Worm (Caenorhabditis elegans) whole organism, L4/young adult: ENCODE results near the gene slcr-46.2.

Source experiments
- W03F9.2 ChIP-seq: fragments of 150-350 bp; optimal IDR thresholded peaks from 2 replicates; lab custom pipeline; 2014; ENCODE audit warnings: missing biosample characterization, missing genetic modification characterization
- dao-5 ChIP-seq: sonication (generic microtip); optimal IDR thresholded peaks from 2 replicates; lab custom pipeline; 2016; ENCODE audit warnings: missing genotype, missing genetic modification characterization, moderate library complexity, missing compliant biosample characterization
- him-1 ChIP-seq: sonication (generic microtip); optimal IDR thresholded peaks from 2 replicates; lab custom pipeline; 2016; ENCODE audit warnings: missing genotype, missing genetic modification reagents, missing genetic modification characterization, missing compliant biosample characterization

The slcr-46.2 gene

DNA sequence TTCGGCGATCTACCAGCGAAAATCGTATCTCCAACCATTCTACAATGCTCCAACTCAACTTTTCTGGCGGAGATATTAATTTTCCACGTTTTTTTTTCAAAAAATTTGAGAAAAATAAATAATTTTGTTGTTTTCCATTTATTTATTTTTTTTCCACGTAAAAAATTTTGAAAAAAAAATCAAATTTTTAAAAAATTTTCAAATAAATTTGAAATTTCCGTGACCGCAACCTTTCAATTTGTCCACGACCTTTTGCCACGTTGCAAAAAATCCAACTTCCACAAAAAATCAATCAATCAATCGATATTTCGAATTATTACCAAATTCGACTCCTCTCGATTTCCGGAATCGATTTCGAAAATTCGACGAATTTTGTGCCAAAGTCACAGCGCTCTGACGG is 18.7 kb downstream of the slcr-46.2 start, which contains the start of gene Y43F8A.2:
Y43F8A.2 (plus strand) TSS at position 301 of the 400 bp plus-strand sequence.
- TF ChIP-seq dao-5 (tag; lab: Kevin White, UChicago): no peak
- TF ChIP-seq him-1 (tag; lab: Kevin White, UChicago): no peak
- no peak for TF ChIP-seq W03F9.2 (tag; lab: Kevin White, UChicago)

DNA sequence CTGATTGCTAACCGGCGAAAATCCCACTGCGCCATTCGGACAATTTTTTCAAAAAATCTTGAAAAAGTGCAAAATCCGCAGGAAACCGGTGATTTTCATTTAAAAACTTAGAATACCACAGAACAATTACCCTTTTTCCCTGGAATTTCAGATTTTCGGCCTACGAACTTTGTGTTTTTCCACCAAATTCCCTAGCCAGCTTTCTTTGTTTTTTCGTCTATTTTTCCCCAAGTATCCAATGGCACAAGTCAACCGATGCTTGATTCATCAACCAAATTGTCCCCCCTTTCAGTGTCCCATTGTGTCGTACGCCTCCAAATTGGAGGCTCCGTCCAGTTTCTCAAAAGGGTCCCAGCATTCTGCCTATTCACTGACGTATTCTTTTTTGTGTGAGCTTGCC is 19.7 kb downstream of the slcr-46.2 start, which contains the start of gene Y43F8A.1:
Y43F8A.1 (plus strand) TSS at position 301 of the 400 bp plus-strand sequence.
- no peak for TF ChIP-seq W03F9.2 (tag; lab: Kevin White, UChicago)
- no peak for TF ChIP-seq dao-5 (tag; lab: Kevin White, UChicago)
- no peak for TF ChIP-seq him-1 (tag; lab: Kevin White, UChicago)

DNA sequence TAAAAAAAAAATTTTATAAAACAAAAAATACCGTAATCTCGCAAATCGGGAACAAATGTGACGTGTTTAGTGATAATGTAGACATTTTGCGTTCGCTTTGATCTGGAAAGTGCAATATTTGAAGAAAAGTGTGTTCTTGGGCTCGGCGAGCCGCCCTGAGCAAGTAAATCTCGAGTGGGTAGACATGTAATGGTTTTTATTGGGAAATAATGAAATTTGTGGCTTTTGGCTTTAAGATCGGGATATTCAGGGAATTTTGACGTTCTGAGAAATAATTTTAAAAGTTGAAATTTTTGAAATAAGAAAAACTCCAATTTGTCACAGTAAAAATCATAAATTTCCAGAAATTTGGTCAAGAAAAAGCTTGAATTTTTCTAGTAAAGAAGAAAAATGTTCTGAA is 27.4 kb downstream of the slcr-46.2 start, which contains the start of gene C14B4.2:
C14B4.2 (minus strand) TSS at position 101 of the 400 bp plus-strand sequence.
- no peak for TF ChIP-seq dao-5 (tag; lab: Kevin White, UChicago)
- TF ChIP-seq him-1 (tag; lab: Kevin White, UChicago): no peak
- TF ChIP-seq W03F9.2 (tag; lab: Kevin White, UChicago): no peak

ce11 chrV:19358039-19358438 is 31.9 kb downstream of the slcr-46.2 start:
- TF ChIP-seq W03F9.2 (tag; lab: Kevin White, UChicago) (no peak), dao-5 (tag; lab: Kevin White, UChicago) (no peak), him-1 (tag; lab: Kevin White, UChicago) (no peak)

- TF ChIP-seq dao-5 (tag; lab: Kevin White, UChicago) (no peak), W03F9.2 (tag; lab: Kevin White, UChicago) (no peak), him-1 (tag; lab: Kevin White, UChicago) (no peak)
Measured at ce11 chrV:19356717-19357116, 33.2 kb downstream of the slcr-46.2 start.

- TF ChIP-seq him-1 (tag; lab: Kevin White, UChicago) (no peak), dao-5 (tag; lab: Kevin White, UChicago) (no peak), W03F9.2 (tag; lab: Kevin White, UChicago) (no peak)
Measured at ce11 chrV:19355219-19355618, 34.7 kb downstream of the slcr-46.2 start.

ce11 chrV:19354506-19354905 is 35.4 kb downstream of the slcr-46.2 start:
- TF ChIP-seq dao-5 (tag; lab: Kevin White, UChicago): no peak
- TF ChIP-seq W03F9.2 (tag; lab: Kevin White, UChicago): no peak
- TF ChIP-seq him-1 (tag; lab: Kevin White, UChicago): no peak

- TF ChIP-seq him-1 (tag; lab: Kevin White, UChicago) (no peak), dao-5 (tag; lab: Kevin White, UChicago) (no peak), W03F9.2 (tag; lab: Kevin White, UChicago) (no peak)
Measured at ce11 chrV:19351944-19352343, 38.0 kb downstream of the slcr-46.2 start.

DNA sequence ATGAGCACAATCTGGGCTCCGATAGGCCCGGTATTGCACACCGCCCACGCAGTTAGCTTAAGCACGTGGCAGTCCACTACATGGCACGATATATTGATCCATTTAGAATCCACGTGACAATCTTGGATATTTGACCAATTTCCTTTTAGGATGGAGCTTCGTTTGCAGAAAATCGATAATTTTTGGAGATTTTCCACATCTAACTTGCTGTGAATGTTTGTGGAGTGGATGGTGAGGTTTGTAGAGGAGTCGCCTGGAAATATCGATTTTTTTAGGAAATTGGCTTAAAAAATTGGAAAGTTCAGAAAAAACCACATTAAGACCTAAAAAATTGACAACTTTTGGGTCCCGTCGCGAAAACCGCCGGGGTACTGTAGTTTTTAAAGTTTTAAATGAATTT is 52.6 kb downstream of the slcr-46.2 start:
- TF ChIP-seq dao-5 (tag; lab: Kevin White, UChicago): no peak
